Worm (Caenorhabditis elegans) whole organism, midembryonic: Measurements from ENCODE around the gene fbxc-33.

Experiments
- cog-1 ChIP-seq: sonication (generic microtip); optimal IDR thresholded peaks from 2 replicates; lab custom pipeline; 2016; ENCODE audit warnings: missing genetic modification characterization, missing compliant biosample characterization
- ztf-23 ChIP-seq: fragments of 200-800 bp; sonication (Bioruptor generic); IDR thresholded peaks from 2 replicates; pipeline ENCODE4 v1.3.6; 2022; ENCODE audit warnings: missing genetic modification reagents, missing genetic modification characterization, missing compliant biosample characterization

- TF ChIP-seq cog-1 (tag; lab: Kevin White, UChicago) (no peak), ztf-23 (no peak)
These were observed 37.7 kb upstream of the fbxc-33 start for ce11 chrII:875739-876138.
